Worm (Caenorhabditis elegans) whole organism, L4 larva: Measurements from ENCODE around the gene C49H3.3.

Experiments
- D1046.2 ChIP-seq: fragments of 200-800 bp; sonication (Bioruptor generic); IDR thresholded peaks from 2 replicates; pipeline ENCODE4 v1.3.6; 2022; ENCODE audit warnings: missing genetic modification characterization, missing compliant biosample characterization
- R02D3.7 ChIP-seq: fragments of 150-350 bp; sonication (generic microtip); optimal IDR thresholded peaks from 3 replicates; lab custom pipeline; 2014; ENCODE audit warnings: missing biosample characterization, missing genetic modification characterization
- ceh-82 ChIP-seq: sonication (generic microtip); optimal IDR thresholded peaks from 2 replicates; lab custom pipeline; 2017; ENCODE audit warnings: missing biosample characterization, missing genetic modification characterization
- ces-1 ChIP-seq: fragments of 150-350 bp; sonication (generic microtip); optimal IDR thresholded peaks from 4 replicates; lab custom pipeline; 2014; ENCODE audit warnings: missing biosample characterization, missing genetic modification reagents, missing genetic modification characterization
- egl-43 ChIP-seq: fragments of 200-800 bp; sonication (Bioruptor generic); IDR thresholded peaks from 2 replicates; pipeline ENCODE4 v1.3.6; 2022; ENCODE audit warnings: missing genetic modification reagents, missing genetic modification characterization, missing compliant biosample characterization
- hmg-1.1 ChIP-seq: fragments of 200-800 bp; sonication (Bioruptor generic); IDR thresholded peaks from 2 replicates; pipeline ENCODE4 v1.3.6; 2022; ENCODE audit warnings: missing genetic modification reagents, missing genetic modification characterization, missing compliant biosample characterization
- nhr-6 ChIP-seq: fragments of 150-350 bp; optimal IDR thresholded peaks from 2 replicates; lab custom pipeline; 2014; ENCODE audit warnings: missing biosample characterization, missing genetic modification characterization
- nhr-77 ChIP-seq: fragments of 150-350 bp; optimal IDR thresholded peaks from 2 replicates; lab custom pipeline; 2014; ENCODE audit warnings: missing biosample characterization, missing genetic modification characterization
- unc-62 ChIP-seq, 3 experiments: fragments of 150-350 bp in 1 of 3; sonication (generic microtip); optimal IDR thresholded peaks in 2 of 3; peaks in 1 of 3; 1 replicate in 1 of 3; 2 replicates in 2 of 3; lab custom pipeline; 2014 to 2017; ENCODE audit warnings: missing biosample characterization in 3 of 3, missing genetic modification characterization in 3 of 3, missing genetic modification reagents in 3 of 3, missing genotype in 1 of 3
- ztf-7 ChIP-seq: fragments of 150-350 bp; optimal IDR thresholded peaks from 2 replicates; lab custom pipeline; 2014; ENCODE audit warnings: missing biosample characterization, missing genetic modification characterization

ce11 chrIV:7938834-7939233 is 14.7 kb downstream of the C49H3.3 start, which contains the start of gene F20D12.7:
- TF ChIP-seq nhr-77 (tag; lab: Kevin White, UChicago): no peak
- no peak for TF ChIP-seq nhr-6 (tag; lab: Kevin White, UChicago)
- TF ChIP-seq unc-62 (GFP tag; optimal IDR thresholded peaks at IDR 0.05 in 1 of 2; lab: Kevin White, UChicago): no peak
- no peak for TF ChIP-seq unc-62 (tag; optimal IDR thresholded peaks at IDR 0.05; lab: Kevin White, UChicago)
- TF ChIP-seq ceh-82: no peak
- TF ChIP-seq ztf-7: no peak
- TF ChIP-seq ces-1 (GFP tag; lab: Kevin White, UChicago): no peak
- TF ChIP-seq egl-43: no peak
- TF ChIP-seq hmg-1.1: no peak
- no peak for TF ChIP-seq D1046.2 (GFP tag; lab: Robert Waterston, UW)
- no peak for TF ChIP-seq R02D3.7
